Worm (Caenorhabditis elegans): ENCODE results near the gene srh-134.

DNA sequence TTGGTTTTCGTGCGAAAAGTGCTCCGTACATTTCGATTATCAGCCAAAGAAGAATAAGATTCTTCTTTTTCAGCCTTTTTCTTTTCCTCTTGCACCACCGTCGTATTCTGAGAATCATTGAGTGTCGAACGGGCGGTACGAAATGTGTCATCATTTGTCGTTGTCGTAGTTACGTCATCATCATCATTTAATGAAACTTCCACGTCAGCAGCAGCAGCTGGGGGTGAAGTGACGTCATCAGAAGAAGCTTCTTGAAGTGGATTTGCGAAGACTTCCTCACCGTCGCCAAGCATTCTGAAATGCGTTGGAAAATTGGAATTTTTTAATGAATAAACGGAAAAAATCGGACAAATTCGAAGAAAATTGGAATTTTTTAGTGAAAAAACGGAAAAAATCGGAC lies 37.3 kb downstream of the srh-134 start, which contains the start of gene snx-6:
- TF ChIP-seq cog-1 (tag; optimal IDR thresholded peaks at IDR 0.05), result no peak
- no peak for TF ChIP-seq ztf-23 (GFP tag; IDR thresholded peaks at IDR 0.05)
- TF ChIP-seq flt-1 (GFP tag; IDR thresholded peaks at IDR 0.05), result no peak
- TF ChIP-seq ztf-29 (GFP tag; IDR thresholded peaks at IDR 0.05), result no peak
- TF ChIP-seq T22C8.4 (GFP tag; IDR thresholded peaks at IDR 0.05), result no peak
- no peak for TF ChIP-seq klf-2 (GFP tag; conservative IDR thresholded peaks at IDR 0.05)
